Worm (Caenorhabditis elegans): ENCODE data around the gene mrps-14.

mrps-14 gene

ce11 chrII:10248355-10249041, 6.2 kb upstream of the mrps-14 start, which contains the start of gene atad-3 (continued):
- TF ChIP-seq lir-3 (tag; optimal IDR thresholded peaks at IDR 0.05) (peak; percentile 26), lin-29 (GFP tag; IDR thresholded peaks at IDR 0.05) (peak; percentile 80; the same call in 1 of the 2 replicates), lin-39 (tag; optimal IDR thresholded peaks at IDR 0.05) (no peak), aha-1 (tag) (peak; percentile 90), zag-1 (tag; optimal IDR thresholded peaks at IDR 0.05) (no peak), unc-39 (tag; optimal IDR thresholded peaks at IDR 0.05) (no peak)

ce11 chrII:10247594-10248283, 5.4 kb upstream of the mrps-14 start, which contains the start of gene nrde-2:
nrde-2 (minus strand) TSS chrII:10247638.
- TF ChIP-seq dmd-6 (GFP tag; IDR thresholded peaks at IDR 0.05), result 0 out of 2 replicates have a peak, but pooled peaks have one; percentile 26
- 0 out of 2 replicates have a peak, but pooled peaks have one; percentile 43 for TF ChIP-seq madf-9 (GFP tag; conservative IDR thresholded peaks at IDR 0.05)
- peak; percentile 72 for TF ChIP-seq mes-2 (tag; optimal IDR thresholded peaks at IDR 0.05; ENCODE audit: poor library complexity, severe bottlenecking)
- peak; percentile 37; the same call in 1 of the 2 replicates for TF ChIP-seq egl-43 (GFP tag; IDR thresholded peaks at IDR 0.05)
- TF ChIP-seq ZK337.2 (GFP tag; IDR thresholded peaks at IDR 0.05), result 0 out of 2 replicates have a peak, but pooled peaks have one; percentile 9
- TF ChIP-seq nhr-42 (GFP tag; IDR thresholded peaks at IDR 0.05), result peak; percentile 12; the same call in 1 of the 2 replicates
- TF ChIP-seq D1046.2 (GFP tag; IDR thresholded peaks at IDR 0.05), result peak; percentile 66; the same call in 1 of the 2 replicates
- TF ChIP-seq hmg-1.1 (GFP tag; IDR thresholded peaks at IDR 0.05), result 0 out of 2 replicates have a peak, but pooled peaks have one; percentile 33

- TF ChIP-seq nhr-77 (tag; optimal IDR thresholded peaks at IDR 0.05) (no peak), nhr-10 (tag; optimal IDR thresholded peaks at IDR 0.05) (no peak), attf-4 (tag; optimal IDR thresholded peaks at IDR 0.05) (no peak), mdl-1 (tag; optimal IDR thresholded peaks at IDR 0.05) (no peak), lin-38 (GFP tag; IDR thresholded peaks at IDR 0.05) (0 out of 2 replicates have a peak, but pooled peaks have one; percentile 4), ceh-62 (tag; optimal IDR thresholded peaks at IDR 0.05) (no peak), D1046.2 (GFP tag; IDR thresholded peaks at IDR 0.05) (no peak), zip-11 (GFP tag; IDR thresholded peaks at IDR 0.05) (no peak), tra-1 (GFP tag; IDR thresholded peaks at IDR 0.05) (no peak), nhr-6 (tag; optimal IDR thresholded peaks at IDR 0.05) (no peak), cey-2 (tag; optimal IDR thresholded peaks at IDR 0.05; ENCODE audit: borderline replicate concordance, insufficient read depth) (no peak), ama-1 (optimal IDR thresholded peaks at IDR 0.05) (no peak), T26A8.4 (GFP tag; IDR thresholded peaks at IDR 0.05) (no peak), lin-15B (tag; optimal IDR thresholded peaks at IDR 0.05) (no peak), daf-12 (tag; optimal IDR thresholded peaks at IDR 0.05) (no peak), hlh-30 (tag; optimal IDR thresholded peaks at IDR 0.05; ENCODE audit: insufficient read depth) (no peak), zip-2 (tag; optimal IDR thresholded peaks at IDR 0.05) (no peak), nhr-41 (GFP tag; IDR thresholded peaks at IDR 0.05) (no peak), lin-39 (tag; optimal IDR thresholded peaks at IDR 0.05) (no peak), madf-5 (GFP tag; IDR thresholded peaks at IDR 0.05) (0 out of 4 replicates have a peak, but pooled peaks of 1 of the 2 experiments have one; percentile 47), unc-62 (GFP tag; optimal IDR thresholded peaks at IDR 0.05 in 1 of 2) (no peak), unc-62 (tag; optimal IDR thresholded peaks at IDR 0.05) (no peak), daf-19 (GFP tag; conservative IDR thresholded peaks at IDR 0.05) (0 out of 2 replicates have a peak, but pooled peaks have one; percentile 65)
Measured at ce11 chrII:10247154-10247553, 4.9 kb upstream of the mrps-14 start.

Measured in whole organism, L4 larva.